Fruit fly (Drosophila melanogaster): Measurements from ENCODE around the gene CG7394.

- TF ChIP-seq dsf (GFP tag; optimal IDR thresholded peaks at IDR 0.05; ENCODE audit: borderline replicate concordance), result no peak
- no peak for TF ChIP-seq tai (GFP tag; optimal IDR thresholded peaks at IDR 0.05)
- no peak for TF ChIP-seq GATAd (GFP tag; optimal IDR thresholded peaks at IDR 0.05)
- TF ChIP-seq usp (GFP tag; optimal IDR thresholded peaks at IDR 0.05), result no peak
- no peak for TF ChIP-seq pan (optimal IDR thresholded peaks at IDR 0.05)
- no peak for TF ChIP-seq Hr78 (GFP tag; optimal IDR thresholded peaks at IDR 0.05)
- TF ChIP-seq fru (GFP tag; optimal IDR thresholded peaks at IDR 0.05), result no peak
Observed at dm6 chr3L:11542437-11542836, 19.4 kb upstream of the CG7394 start.

All from whole organism, wandering third instar larva.